Worm (Caenorhabditis elegans) whole organism, young adult: ENCODE measurements around the gene cpt-1.

ENCODE experiments used
- B0019.2 ChIP-seq: fragments of 200-800 bp; sonication (Bioruptor generic); conservative IDR thresholded peaks from 2 replicates; pipeline ENCODE4 v1.3.6; 2022; ENCODE audit warnings: missing genetic modification reagents, missing genetic modification characterization, missing compliant biosample characterization
- B0035.1 ChIP-seq: sonication (generic microtip); optimal IDR thresholded peaks from 2 replicates; lab custom pipeline; 2016; ENCODE audit warnings: missing genetic modification characterization, mild to moderate bottlenecking, missing compliant biosample characterization, missing genotype, missing genetic modification reagents
- B0261.1 ChIP-seq: sonication (generic microtip); optimal IDR thresholded peaks from 2 replicates; lab custom pipeline; 2016; ENCODE audit warnings: mild to moderate bottlenecking, missing genetic modification characterization, moderate library complexity, missing compliant biosample characterization
- C06A6.2 ChIP-seq: fragments of 200-800 bp; sonication (Bioruptor generic); conservative IDR thresholded peaks from 2 replicates; pipeline ENCODE4 v1.3.6; 2022; ENCODE audit warnings: missing genetic modification characterization, missing compliant biosample characterization
- C17E4.6 ChIP-seq: fragments of 200-800 bp; sonication (Bioruptor generic); IDR thresholded peaks from 2 replicates; pipeline ENCODE4 v1.3.6; 2022; ENCODE audit warnings: missing genetic modification reagents, missing genetic modification characterization, missing compliant biosample characterization
- D2030.7 ChIP-seq: fragments of 200-800 bp; sonication (Bioruptor generic); IDR thresholded peaks from 2 replicates; pipeline ENCODE4 v1.3.6; 2022; ENCODE audit warnings: missing genetic modification reagents, missing genetic modification characterization, missing compliant biosample characterization
- F10E7.11 ChIP-seq: sonication (generic microtip); optimal IDR thresholded peaks from 2 replicates; lab custom pipeline; 2017; ENCODE audit warnings: mild to moderate bottlenecking, missing genetic modification characterization, moderate library complexity, missing compliant biosample characterization
- F22D6.2 ChIP-seq: sonication (generic microtip); optimal IDR thresholded peaks from 2 replicates; lab custom pipeline; 2016; ENCODE audit warnings: mild to moderate bottlenecking, missing genetic modification characterization, missing compliant biosample characterization
- F37B4.10 ChIP-seq: fragments of 200-800 bp; sonication (Bioruptor generic); IDR thresholded peaks from 2 replicates; pipeline ENCODE4 v1.3.6; 2022; ENCODE audit warnings: missing genetic modification characterization, missing compliant biosample characterization
- F39B2.1 ChIP-seq: fragments of 200-800 bp; sonication (Bioruptor generic); IDR thresholded peaks from 2 replicates; pipeline ENCODE4 v1.3.6; 2022; ENCODE audit warnings: missing genetic modification reagents, missing genetic modification characterization, missing compliant biosample characterization
- F49E8.2 ChIP-seq: sonication (generic microtip); optimal IDR thresholded peaks from 3 replicates; lab custom pipeline; 2017; ENCODE audit warnings: missing genetic modification characterization, mild to moderate bottlenecking, missing compliant biosample characterization, antibody characterized with exemption, moderate library complexity; ENCODE audit not compliant: insufficient read depth
- F57A8.1 ChIP-seq: fragments of 200-800 bp; sonication (Bioruptor generic); optimal IDR thresholded peaks from 2 replicates; lab custom pipeline; 2018; ENCODE audit warnings: mild to moderate bottlenecking, missing genetic modification characterization, moderate library complexity, missing compliant biosample characterization
- F57C9.4 ChIP-seq: sonication (generic microtip); optimal IDR thresholded peaks from 2 replicates; lab custom pipeline; 2017; ENCODE audit warnings: mild to moderate bottlenecking, missing genetic modification characterization, missing compliant biosample characterization
- K11D2.4 ChIP-seq: fragments of 200-800 bp; sonication (Bioruptor generic); IDR thresholded peaks from 2 replicates; pipeline ENCODE4 v1.3.6; 2022; ENCODE audit warnings: missing genetic modification reagents, missing genetic modification characterization, missing compliant biosample characterization
- K12H6.12 ChIP-seq: fragments of 200-800 bp; sonication (Bioruptor generic); optimal IDR thresholded peaks from 2 replicates; lab custom pipeline; 2018; ENCODE audit warnings: mild to moderate bottlenecking, missing genetic modification characterization, missing compliant biosample characterization
- T07F8.4 ChIP-seq: sonication (generic microtip); optimal IDR thresholded peaks from 2 replicates; lab custom pipeline; 2016; ENCODE audit warnings: mild to moderate bottlenecking, missing genetic modification characterization, moderate library complexity, missing compliant biosample characterization
- T26A5.8 ChIP-seq: sonication (generic microtip); optimal IDR thresholded peaks from 2 replicates; lab custom pipeline; 2016; ENCODE audit warnings: missing genetic modification characterization, missing compliant biosample characterization
- Y95B8A.8 ChIP-seq: fragments of 200-800 bp; sonication (Bioruptor generic); IDR thresholded peaks from 2 replicates; pipeline ENCODE4 v1.3.6; 2022; ENCODE audit warnings: missing genetic modification reagents, missing genetic modification characterization, missing compliant biosample characterization
- ama-1 ChIP-seq, 3 experiments: fragments of 150-350 bp in 1 of 3; sonication (generic microtip) in 2 of 3; optimal IDR thresholded peaks; 2 replicates each; lab custom pipeline; 2014 to 2018; ENCODE audit warnings: missing biosample characterization in 2 of 3, missing genetic modification characterization in 2 of 3, missing genetic modification reagents in 2 of 3
- aptf-2 ChIP-seq: fragments of 200-800 bp; sonication (Bioruptor generic); conservative IDR thresholded peaks from 2 replicates; pipeline ENCODE4 v1.3.6; 2022; ENCODE audit warnings: missing genetic modification reagents, missing genetic modification characterization, missing compliant biosample characterization
- attf-3 ChIP-seq: fragments of 200-800 bp; sonication (Bioruptor generic); conservative IDR thresholded peaks from 2 replicates; pipeline ENCODE4 v1.3.6; 2022; ENCODE audit warnings: missing genetic modification reagents, missing genetic modification characterization, missing compliant biosample characterization
- bed-2 ChIP-seq: fragments of 200-800 bp; sonication (Bioruptor generic); IDR thresholded peaks from 2 replicates; pipeline ENCODE4 v1.3.6; 2022; ENCODE audit warnings: missing genetic modification reagents, missing genetic modification characterization, missing compliant biosample characterization
- cebp-2 ChIP-seq: fragments of 200-800 bp; sonication (Bioruptor generic); IDR thresholded peaks from 2 replicates; pipeline ENCODE4 v1.3.6; 2022; ENCODE audit warnings: missing genetic modification characterization, missing compliant biosample characterization
- ceh-40 ChIP-seq: fragments of 200-800 bp; sonication (Bioruptor generic); IDR thresholded peaks from 2 replicates; pipeline ENCODE4 v1.3.6; 2022; ENCODE audit warnings: missing genetic modification characterization, missing compliant biosample characterization
- die-1 ChIP-seq: sonication (generic microtip); optimal IDR thresholded peaks from 2 replicates; lab custom pipeline; 2016; ENCODE audit warnings: missing genotype, mild to moderate bottlenecking, missing genetic modification characterization, missing compliant biosample characterization
- dox-1 ChIP-seq: fragments of 200-800 bp; sonication (Bioruptor generic); IDR thresholded peaks from 2 replicates; pipeline ENCODE4 v1.3.6; 2022; ENCODE audit warnings: missing genetic modification reagents, missing genetic modification characterization, missing compliant biosample characterization
- dpff-1 ChIP-seq: sonication (generic microtip); optimal IDR thresholded peaks from 2 replicates; lab custom pipeline; 2017; ENCODE audit warnings: mild to moderate bottlenecking, missing genetic modification characterization, missing compliant biosample characterization
- dpl-1 ChIP-seq: fragments of 150-350 bp; optimal IDR thresholded peaks from 2 replicates; lab custom pipeline; 2014; ENCODE audit warnings: missing biosample characterization, missing genetic modification reagents, missing genetic modification characterization
- efl-1 ChIP-seq: fragments of 150-350 bp; optimal IDR thresholded peaks from 2 replicates; lab custom pipeline; 2014; ENCODE audit warnings: missing biosample characterization, missing genetic modification reagents, missing genetic modification characterization
- fkh-3 ChIP-seq: sonication (generic microtip); optimal IDR thresholded peaks from 2 replicates; lab custom pipeline; 2016; ENCODE audit warnings: mild to moderate bottlenecking, missing genetic modification characterization, missing compliant biosample characterization
- hmg-1.2 ChIP-seq: fragments of 200-800 bp; sonication (Bioruptor generic); IDR thresholded peaks from 2 replicates; pipeline ENCODE4 v1.3.6; 2022; ENCODE audit warnings: missing genetic modification reagents, missing genetic modification characterization, missing compliant biosample characterization
- hmg-20 ChIP-seq: fragments of 200-800 bp; sonication (Bioruptor generic); IDR thresholded peaks from 2 replicates; pipeline ENCODE4 v1.3.6; 2022; ENCODE audit warnings: missing genetic modification reagents, missing genetic modification characterization, missing compliant biosample characterization
- hrde-1 ChIP-seq: sonication (generic microtip); optimal IDR thresholded peaks from 2 replicates; lab custom pipeline; 2016; ENCODE audit warnings: missing genetic modification characterization, mild to moderate bottlenecking, missing compliant biosample characterization, moderate library complexity, missing genotype, missing genetic modification reagents, borderline replicate concordance
- lag-1 ChIP-seq: fragments of 200-800 bp; sonication (Bioruptor generic); IDR thresholded peaks from 2 replicates; pipeline ENCODE4 v1.3.6; 2022; ENCODE audit warnings: missing genetic modification reagents, missing genetic modification characterization, missing compliant biosample characterization
- lin-26 ChIP-seq: fragments of 200-800 bp; sonication (Bioruptor generic); IDR thresholded peaks from 2 replicates; pipeline ENCODE4 v1.3.6; 2022; ENCODE audit warnings: missing genetic modification reagents, missing genetic modification characterization, missing compliant biosample characterization
- lin-35 ChIP-seq, 3 experiments: fragments of 150-350 bp in 2 of 3; sonication (generic microtip) in 1 of 3; optimal IDR thresholded peaks; 2 replicates each; lab custom pipeline; 2014 to 2018; ENCODE audit warnings: missing biosample characterization in 3 of 3, missing genetic modification characterization in 3 of 3, missing genetic modification reagents in 3 of 3
- lin-40 ChIP-seq: sonication (generic microtip); optimal IDR thresholded peaks from 2 replicates; lab custom pipeline; 2016; ENCODE audit warnings: missing genetic modification characterization, mild to moderate bottlenecking, missing compliant biosample characterization, missing genotype, missing genetic modification reagents
- lsl-1 ChIP-seq: fragments of 200-800 bp; sonication (Bioruptor generic); optimal IDR thresholded peaks from 2 replicates; lab custom pipeline; 2018; ENCODE audit warnings: mild to moderate bottlenecking, missing genetic modification characterization, moderate library complexity, missing compliant biosample characterization
- madf-3 ChIP-seq: fragments of 200-800 bp; sonication (Bioruptor generic); IDR thresholded peaks from 2 replicates; pipeline ENCODE4 v1.3.6; 2022; ENCODE audit warnings: missing genetic modification reagents, missing genetic modification characterization, missing compliant biosample characterization
- mes-4 ChIP-seq: sonication (generic microtip); optimal IDR thresholded peaks from 2 replicates; lab custom pipeline; 2016; ENCODE audit warnings: missing genotype, missing genetic modification characterization, missing compliant biosample characterization
- pbrm-1 ChIP-seq: fragments of 200-800 bp; sonication (Bioruptor generic); IDR thresholded peaks from 2 replicates; pipeline ENCODE4 v1.3.6; 2022; ENCODE audit warnings: missing genetic modification reagents, missing genetic modification characterization, missing compliant biosample characterization
- rec-8 ChIP-seq, 2 experiments: sonication (generic microtip); optimal IDR thresholded peaks; 2 replicates each; lab custom pipeline; 2016; ENCODE audit warnings: mild to moderate bottlenecking in 2 of 2, missing genetic modification characterization in 2 of 2, missing genetic modification reagents in 2 of 2, missing genotype in 2 of 2, missing biosample characterization in 1 of 2, missing compliant biosample characterization in 1 of 2, moderate library complexity in 1 of 2
- sea-2 ChIP-seq: fragments of 200-800 bp; sonication (Bioruptor generic); IDR thresholded peaks from 2 replicates; pipeline ENCODE4 v1.3.6; 2022; ENCODE audit warnings: missing genetic modification characterization, missing compliant biosample characterization
- somi-1 ChIP-seq: fragments of 200-800 bp; sonication (Bioruptor generic); optimal IDR thresholded peaks from 2 replicates; lab custom pipeline; 2018; ENCODE audit warnings: mild to moderate bottlenecking, missing genetic modification characterization, missing compliant biosample characterization
- tbx-9 ChIP-seq: sonication (generic microtip); optimal IDR thresholded peaks from 2 replicates; lab custom pipeline; 2016; ENCODE audit warnings: borderline replicate concordance, missing genetic modification characterization, inconsistent platforms, missing compliant biosample characterization
- tlf-1 ChIP-seq: fragments of 200-800 bp; sonication (Bioruptor generic); optimal IDR thresholded peaks from 2 replicates; lab custom pipeline; 2018; ENCODE audit warnings: mild to moderate bottlenecking, missing genetic modification characterization, missing compliant biosample characterization
- unc-62 ChIP-seq: fragments of 150-350 bp; optimal IDR thresholded peaks from 2 replicates; lab custom pipeline; 2014; ENCODE audit warnings: missing biosample characterization, missing genetic modification reagents, missing genetic modification characterization
- ztf-28 ChIP-seq: fragments of 200-800 bp; sonication (Bioruptor generic); IDR thresholded peaks from 2 replicates; pipeline ENCODE4 v1.3.6; 2022; ENCODE audit warnings: missing genetic modification reagents, missing genetic modification characterization, missing compliant biosample characterization
- ztf-6 ChIP-seq: fragments of 200-800 bp; sonication (Bioruptor generic); IDR thresholded peaks from 2 replicates; pipeline ENCODE4 v1.3.6; 2022; ENCODE audit warnings: missing genetic modification reagents, missing genetic modification characterization, missing compliant biosample characterization

The cpt-1 gene

ce11 chrII:12798814-12799213, 2.6 kb upstream of the cpt-1 start (continued):
- TF ChIP-seq mes-4 (tag; lab: Kevin White, UChicago), result no peak
- no peak for TF ChIP-seq tbx-9 (tag; lab: Kevin White, UChicago)
- TF ChIP-seq F57A8.1 (GFP tag; lab: Kevin White, UChicago), result no peak
- peak; percentile 91 for TF ChIP-seq hmg-1.2
- no peak for TF ChIP-seq B0035.1
- peak; percentile 89 for TF ChIP-seq dox-1 (GFP tag; lab: Robert Waterston, UW)
- no peak for TF ChIP-seq B0261.1 (tag; lab: Kevin White, UChicago)
- peak; percentile 62 for TF ChIP-seq somi-1 (GFP tag; lab: Kevin White, UChicago)
- TF ChIP-seq C17E4.6 (GFP tag; lab: Robert Waterston, UW), result no peak
- TF ChIP-seq lag-1 (GFP tag; lab: Robert Waterston, UW), result no peak
- TF ChIP-seq D2030.7 (GFP tag; lab: Robert Waterston, UW), result no peak
- TF ChIP-seq Y95B8A.8 (GFP tag; lab: Robert Waterston, UW), result no peak
- TF ChIP-seq F37B4.10 (GFP tag; lab: Robert Waterston, UW), result 0 out of 2 replicates have a peak, but pooled peaks have one; percentile 10
- TF ChIP-seq dpff-1 (tag; lab: Kevin White, UChicago), result no peak
- TF ChIP-seq ama-1 (optimal IDR thresholded peaks at IDR 0.05; lab: Kevin White, UChicago), result no peak
- no peak for TF ChIP-seq ama-1 (GFP tag; optimal IDR thresholded peaks at IDR 0.05; lab: Kevin White, UChicago)
- TF ChIP-seq tlf-1, result peak; percentile 83
- TF ChIP-seq cebp-2 (GFP tag; lab: Robert Waterston, UW), result no peak
- TF ChIP-seq K11D2.4 (GFP tag; lab: Robert Waterston, UW), result peak; percentile 82
- TF ChIP-seq unc-62 (GFP tag; lab: Kevin White, UChicago), result no peak
- TF ChIP-seq efl-1, result no peak
- no peak for TF ChIP-seq T26A5.8 (tag; lab: Kevin White, UChicago)
- TF ChIP-seq lin-26 (GFP tag; lab: Robert Waterston, UW), result peak; percentile 68
- no peak for TF ChIP-seq F49E8.2 (tag; lab: Kevin White, UChicago)
- no peak for TF ChIP-seq dpl-1 (GFP tag; lab: Kevin White, UChicago)
- no peak for TF ChIP-seq hmg-20 (GFP tag; lab: Robert Waterston, UW)
- TF ChIP-seq ztf-6 (GFP tag; lab: Robert Waterston, UW), result peak; percentile 78
- TF ChIP-seq rec-8 (tag; optimal IDR thresholded peaks at IDR 0.05; lab: Kevin White, UChicago), result no peak
- peak; percentile 58 for TF ChIP-seq F22D6.2 (tag; lab: Kevin White, UChicago)
- no peak for TF ChIP-seq T07F8.4
- no peak for TF ChIP-seq lsl-1 (GFP tag; lab: Kevin White, UChicago)
- TF ChIP-seq F57C9.4 (tag; lab: Kevin White, UChicago), result peak; percentile 1
- TF ChIP-seq attf-3 (GFP tag; lab: Robert Waterston, UW), result no peak
- 0 out of 2 replicates have a peak, but pooled peaks have one; percentile 41 for TF ChIP-seq sea-2 (GFP tag; lab: Robert Waterston, UW)
- TF ChIP-seq C06A6.2, result peak; percentile 76
- TF ChIP-seq F39B2.1 (GFP tag; lab: Robert Waterston, UW), result no peak
- no peak for TF ChIP-seq ceh-40 (GFP tag; lab: Robert Waterston, UW)
- no peak for TF ChIP-seq ztf-28 (GFP tag; lab: Robert Waterston, UW)
- peak; percentile 83 for TF ChIP-seq pbrm-1 (GFP tag; lab: Robert Waterston, UW)
- TF ChIP-seq aptf-2 (GFP tag; lab: Robert Waterston, UW), result no peak
- no peak for TF ChIP-seq fkh-3 (tag; lab: Kevin White, UChicago)
- no peak for TF ChIP-seq B0019.2 (GFP tag; lab: Robert Waterston, UW)
- no peak for TF ChIP-seq bed-2 (GFP tag; lab: Robert Waterston, UW)
- TF ChIP-seq die-1 (tag; lab: Kevin White, UChicago), result peak; percentile 32
- peak; percentile 66 for TF ChIP-seq K12H6.12 (tag; lab: Kevin White, UChicago)
- TF ChIP-seq F10E7.11 (tag; lab: Kevin White, UChicago), result no peak
- TF ChIP-seq hrde-1 (tag; lab: Kevin White, UChicago), result no peak
- TF ChIP-seq madf-3 (GFP tag; lab: Robert Waterston, UW), result 0 out of 2 replicates have a peak, but pooled peaks have one; percentile 5
- TF ChIP-seq lin-35 (GFP tag; optimal IDR thresholded peaks at IDR 0.05; lab: Kevin White, UChicago), result no peak
- TF ChIP-seq lin-40, result peak; percentile 88
